Fruit fly (Drosophila melanogaster): ENCODE measurements around the gene Rab1.
A peak's percentile ranks its signal among the peaks of the same experiment; 100 is the strongest.

Gene Rab1

DNA sequence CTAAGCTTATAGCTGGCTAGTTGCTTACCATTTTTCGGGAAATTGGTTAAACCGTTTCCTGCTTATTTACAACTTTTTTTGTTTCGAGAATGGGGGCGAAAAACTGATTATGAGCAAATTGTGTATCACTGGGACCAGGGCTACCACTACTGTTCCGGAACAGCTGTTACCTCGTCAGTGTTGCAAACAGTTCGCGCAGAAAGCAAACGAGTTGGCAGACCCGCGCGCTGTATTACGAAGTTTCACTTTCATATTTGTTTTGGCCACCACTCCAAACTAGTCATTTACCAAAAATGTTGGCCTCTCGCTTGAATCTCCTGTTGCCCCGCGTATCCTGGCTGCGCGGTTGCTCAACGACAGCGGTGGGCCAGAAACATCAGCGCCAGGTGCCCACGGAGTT, 1.1 kb upstream of the Rab1 start, which contains the start of the genes AP-2sigma and Idi (continued):
- TF ChIP-seq CG4617 (GFP tag; optimal IDR thresholded peaks at IDR 0.05; ENCODE audit: borderline replicate concordance) (peak; percentile 90), CG2116 (GFP tag; optimal IDR thresholded peaks at IDR 0.05) (peak; percentile 58), ERR (GFP tag; optimal IDR thresholded peaks at IDR 0.05) (peak; percentile 0), trem (tag; optimal IDR thresholded peaks at IDR 0.05) (peak; percentile 99), disco-r (GFP tag; optimal IDR thresholded peaks at IDR 0.05) (peak; percentile 37), CG8290 (GFP tag; optimal IDR thresholded peaks at IDR 0.05) (no peak), CG8290 (tag; optimal IDR thresholded peaks at IDR 0.05) (peak; percentile 10 to 84), chm (GFP tag; IDR thresholded peaks at IDR 0.05) (peak; percentile 65), NFAT (GFP tag; IDR thresholded peaks at IDR 0.05) (no peak; the same call in 1 of the 2 replicates), CG4820 (GFP tag; optimal IDR thresholded peaks at IDR 0.05) (peak; percentile 1), cwo (GFP tag; optimal IDR thresholded peaks at IDR 0.05) (no peak), sr (GFP tag; IDR thresholded peaks at IDR 0.05) (peak; percentile 61; the same call in 2 of the 3 replicates), BEAF-32 (GFP tag; optimal IDR thresholded peaks at IDR 0.05) (peak; percentile 46), eyg (GFP tag; optimal IDR thresholded peaks at IDR 0.05) (no peak), CG14710 (tag; optimal IDR thresholded peaks at IDR 0.05) (peak; percentile 52), CG13296 (GFP tag; optimal IDR thresholded peaks at IDR 0.05) (peak; percentile 3), CG33213 (GFP tag; optimal IDR thresholded peaks at IDR 0.05) (no peak), Hmx (GFP tag; optimal IDR thresholded peaks at IDR 0.05) (no peak), grau (tag; optimal IDR thresholded peaks at IDR 0.05) (peak; percentile 22), Fer3 (tag; optimal IDR thresholded peaks at IDR 0.05) (peak; percentile 23), CG13775 (GFP tag; optimal IDR thresholded peaks at IDR 0.05) (peak; percentile 0), vvl (GFP tag; IDR thresholded peaks at IDR 0.05) (peak; percentile 55), Scr (GFP tag; IDR thresholded peaks at IDR 0.05; ENCODE audit: partially characterized antibody) (0 out of 2 replicates have a peak, but pooled peaks have one; percentile 14), Med (GFP tag) (peak; percentile 91), CG9437 (GFP tag; optimal IDR thresholded peaks at IDR 0.05) (peak; percentile 55), CG2120 (GFP tag; optimal IDR thresholded peaks at IDR 0.05) (peak; percentile 55), phol (tag; optimal IDR thresholded peaks at IDR 0.05) (peak; percentile 69), Chrac-16 (GFP tag; optimal IDR thresholded peaks at IDR 0.05) (no peak), CG8359 (GFP tag; optimal IDR thresholded peaks at IDR 0.05; ENCODE audit: borderline replicate concordance) (no peak), CG9727 (GFP tag; optimal IDR thresholded peaks at IDR 0.05) (no peak), bbx (GFP tag; IDR thresholded peaks at IDR 0.05; ENCODE audit: partially characterized antibody) (0 out of 2 replicates have a peak, but pooled peaks have one; percentile 36), Camta (GFP tag; optimal IDR thresholded peaks at IDR 0.05) (peak; percentile 5), gfzf (GFP tag; optimal IDR thresholded peaks at IDR 0.05) (peak; percentile 17), slbo (GFP tag; IDR thresholded peaks at IDR 0.05) (peak; percentile 66), knrl (GFP tag; IDR thresholded peaks at IDR 0.05; ENCODE audit: partially characterized antibody) (no peak; the same call in 2 of the 3 replicates), stwl (tag; optimal IDR thresholded peaks at IDR 0.05) (peak; percentile 70), CG3847 (GFP tag; IDR thresholded peaks at IDR 0.05) (peak; percentile 89), pho (GFP tag; optimal IDR thresholded peaks at IDR 0.05) (peak; percentile 6), amos (GFP tag; IDR thresholded peaks at IDR 0.05; ENCODE audit: partially characterized antibody) (peak; percentile 42; the same call in 1 of the 2 replicates), CG17912 (GFP tag; optimal IDR thresholded peaks at IDR 0.05) (peak; percentile 42), Spps (tag; optimal IDR thresholded peaks at IDR 0.05) (no peak), zfh1 (GFP tag; IDR thresholded peaks at IDR 0.05) (peak; percentile 55; the same call in 1 of the 3 replicates), CG4730 (GFP tag; IDR thresholded peaks at IDR 0.05) (no peak), sob (GFP tag; IDR thresholded peaks at IDR 0.05) (peak; percentile 56), Bgb (GFP tag; IDR thresholded peaks at IDR 0.05; ENCODE audit: partially characterized antibody) (peak; percentile 37), stc (GFP tag; IDR thresholded peaks at IDR 0.05) (no peak), unc-4 (GFP tag; IDR thresholded peaks at IDR 0.05; ENCODE audit: partially characterized antibody) (no peak), CG3995 (GFP tag; optimal IDR thresholded peaks at IDR 0.05) (peak; percentile 76), HLHmδ (GFP tag; optimal IDR thresholded peaks at IDR 0.05) (peak; percentile 92), NC2α (GFP tag; optimal IDR thresholded peaks at IDR 0.05) (peak; percentile 11)

Measured in whole organism, embryonic.